Fruit fly (Drosophila melanogaster) S2 (cell line): Measurements from ENCODE around the gene ND-75.

Experiments
- CG8478 ChIP-seq: fragments of >200 bp; optimal IDR thresholded peaks from 2 replicates; lab custom pipeline; 2018
- CTCF ChIP-seq, 2 experiments: fragments of >200 bp; optimal IDR thresholded peaks; 2 replicates each; lab custom pipeline; 2018

DNA sequence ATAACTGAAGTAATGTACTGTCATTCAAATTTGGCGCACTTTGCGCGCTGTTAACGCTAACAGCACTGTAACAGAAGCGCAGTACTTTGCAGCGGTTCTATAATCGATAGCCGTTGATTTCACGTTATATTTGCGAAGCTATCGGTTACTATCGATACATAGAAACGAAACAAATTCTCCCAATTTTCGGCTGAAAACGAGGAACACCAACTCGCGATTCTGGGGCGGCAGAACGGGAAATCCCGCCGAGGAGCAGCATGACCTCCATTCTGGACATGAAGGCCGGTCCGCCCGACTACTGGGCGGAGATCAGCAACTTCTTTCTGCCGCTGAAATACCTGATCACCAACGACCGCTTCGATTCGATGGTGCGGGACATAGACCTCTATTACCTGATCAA is 21.8 kb upstream of the ND-75 start, which contains the start of gene CG1636:
- TF ChIP-seq CTCF (optimal IDR thresholded peaks at IDR 0.05; lab: Kevin White, UChicago), result peak in 1 of 2 experiments; percentile 34
- no peak for TF ChIP-seq CG8478 (lab: Kevin White, UChicago)
